Fruit fly (Drosophila melanogaster): ENCODE data around the gene CG3690.

DNA sequence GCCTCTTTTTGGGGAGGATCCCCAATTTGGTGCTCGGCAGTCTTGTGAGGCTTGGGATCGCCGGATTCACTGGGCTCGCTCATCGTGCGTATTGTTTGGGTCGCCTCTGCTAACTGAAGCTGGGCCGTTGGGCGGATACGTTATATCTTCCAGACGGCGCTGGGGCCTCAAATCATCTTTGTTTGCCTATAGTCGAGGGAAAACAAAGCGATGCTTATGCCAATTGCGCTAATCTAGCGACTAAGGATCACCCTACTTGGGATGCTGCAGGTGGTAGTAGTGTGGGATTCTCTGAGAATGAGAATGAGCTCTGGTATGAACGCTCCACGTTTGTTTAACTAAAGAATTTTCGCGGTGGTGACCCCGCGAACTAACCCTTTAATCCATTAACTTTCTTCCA is at the start of gene CG3690:
- no peak for TF ChIP-seq CTCF (optimal IDR thresholded peaks at IDR 0.05)
- no peak for TF ChIP-seq CG8478 (optimal IDR thresholded peaks at IDR 0.05)

All from S2 (cell line).